Fruit fly (Drosophila melanogaster) S2 (cell line): Measurements from ENCODE around the gene Cul5.

ENCODE experiments used
- CG8478 ChIP-seq: fragments of >200 bp; optimal IDR thresholded peaks from 2 replicates; lab custom pipeline; 2018
- CTCF ChIP-seq, 2 experiments: fragments of >200 bp; optimal IDR thresholded peaks; 2 replicates each; lab custom pipeline; 2018

DNA sequence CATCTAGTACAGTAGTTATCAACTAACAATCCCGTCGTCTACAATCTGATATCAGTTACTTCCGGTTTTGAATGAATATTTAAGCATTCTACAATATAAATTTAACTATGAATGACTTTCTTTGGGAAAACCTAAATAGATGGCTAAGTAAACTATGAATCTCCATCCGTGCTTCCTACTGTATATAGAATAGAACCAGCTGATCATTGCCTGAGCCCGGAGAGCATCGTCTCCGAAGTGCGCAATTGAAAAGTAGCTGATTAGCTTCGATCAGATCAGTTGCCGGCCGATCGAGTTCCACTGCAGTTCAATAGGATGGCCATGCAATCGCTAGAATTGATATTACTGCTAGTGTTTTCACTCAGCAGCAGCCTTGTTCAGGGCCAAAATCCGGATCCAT is 12.0 kb downstream of the Cul5 start, which contains the start of gene CG11841:
- TF ChIP-seq CTCF (optimal IDR thresholded peaks at IDR 0.05; lab: Kevin White, UChicago) (no peak), CG8478 (lab: Kevin White, UChicago) (no peak)
